Worm (Caenorhabditis elegans): ENCODE measurements around the gene cid-1.

ce11 chrIII:5165745-5166144, 8.0 kb upstream of the cid-1 start:
- TF ChIP-seq klf-2 (GFP tag; conservative IDR thresholded peaks at IDR 0.05) (no peak), ref-1 (GFP tag; conservative IDR thresholded peaks at IDR 0.05) (no peak)
